Fruit fly (Drosophila melanogaster) whole organism, adult: ENCODE results near the gene NetA.

Source experiments
- Crg-1 ChIP-seq: fragments of 200-800 bp; sonication (Bioruptor generic); optimal IDR thresholded peaks from 2 replicates; lab custom pipeline; 2016; ENCODE audit warnings: missing biosample characterization, missing genetic modification characterization
- toe ChIP-seq: fragments of 200-800 bp; sonication (Bioruptor generic); optimal IDR thresholded peaks from 2 replicates; lab custom pipeline; 2016; ENCODE audit warnings: missing biosample characterization, missing genetic modification characterization

DNA sequence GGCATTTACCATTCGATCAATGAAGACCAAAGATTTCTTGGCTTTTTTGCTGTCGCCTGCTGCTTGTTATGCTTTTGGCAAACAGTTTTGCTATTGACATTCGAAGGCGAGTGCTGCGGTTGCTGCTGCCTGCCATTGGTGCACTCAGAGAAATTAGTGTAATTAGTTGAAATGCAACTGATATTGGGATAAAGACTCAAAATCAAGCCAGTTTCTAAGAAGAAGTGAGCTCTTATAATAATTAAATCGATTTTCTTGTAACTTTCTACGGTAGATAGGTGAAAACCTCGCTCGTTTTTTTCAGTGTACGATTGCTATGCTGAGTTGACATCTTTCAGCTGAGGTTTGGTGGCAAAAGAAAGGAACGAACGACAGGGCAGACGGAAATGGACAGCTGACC lies 32.3 kb downstream of the NetA start:
- TF ChIP-seq toe (GFP tag; lab: Kevin White, UChicago) = no peak
- no peak for TF ChIP-seq Crg-1 (GFP tag; lab: Kevin White, UChicago)
